Worm (Caenorhabditis elegans): ENCODE measurements around the gene ilkp-1.

ce11 chrII:11013667-11014066 is 36.4 kb upstream of the ilkp-1 start, which contains the start of gene col-81:
- TF ChIP-seq ama-1 (optimal IDR thresholded peaks at IDR 0.05), result no peak
- TF ChIP-seq flt-1 (GFP tag; IDR thresholded peaks at IDR 0.05), result no peak
- no peak for TF ChIP-seq scrt-1 (GFP tag; IDR thresholded peaks at IDR 0.05)
- no peak for TF ChIP-seq tra-4 (tag; optimal IDR thresholded peaks at IDR 0.05)
- no peak for TF ChIP-seq ceh-36 (tag; optimal IDR thresholded peaks at IDR 0.05)
- TF ChIP-seq hmbx-1 (tag; optimal IDR thresholded peaks at IDR 0.05), result no peak
- TF ChIP-seq ceh-13 (GFP tag; optimal IDR thresholded peaks at IDR 0.05), result no peak
- no peak for TF ChIP-seq hnd-1 (tag; optimal IDR thresholded peaks at IDR 0.05)
- no peak for TF ChIP-seq pes-1 (GFP tag; IDR thresholded peaks at IDR 0.05)

Measured in whole organism, early embryonic.